Worm (Caenorhabditis elegans): ENCODE measurements around the gene T10D4.19.
"Not testable (repeated sequence)": the region's sequence is repeated elsewhere in the genome, so short reads cannot be mapped to it uniquely, and the experiment has no call there.

The T10D4.19 gene

DNA sequence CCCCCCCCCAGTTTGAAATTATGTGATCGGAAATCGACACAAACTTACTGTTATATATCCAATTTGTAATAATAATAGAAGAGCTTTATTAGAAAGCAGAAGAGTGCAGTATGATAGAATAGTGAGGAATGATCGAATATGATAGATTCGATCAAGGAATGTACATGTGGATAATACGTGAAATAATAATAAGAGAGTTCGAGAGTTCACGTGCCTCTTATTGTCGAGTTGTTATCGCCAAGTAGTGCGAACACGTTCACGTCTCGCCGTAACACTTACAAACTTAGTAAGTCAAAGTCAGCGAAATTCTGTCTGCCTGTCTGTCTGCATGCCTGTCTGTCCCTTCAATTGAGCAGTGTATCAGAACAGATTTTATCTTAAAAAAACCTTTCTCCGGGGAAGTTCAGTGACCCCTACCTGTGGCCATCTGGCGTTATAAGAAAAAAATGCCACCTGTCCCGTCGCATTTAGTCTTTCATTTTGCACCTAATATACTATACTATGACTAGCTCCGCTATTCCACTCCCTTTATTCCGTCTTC lies 31.7 kb downstream of the T10D4.19 start, which contains the start of the genes Y27F2A.6 and Y27F2A.8:
Gene Y27F2A.6 (minus strand): TSS at position 101 of the 541 bp plus-strand sequence.
Gene Y27F2A.8 (plus strand): TSS at position 491 of the 541 bp plus-strand sequence.
- not testable (repeated sequence) for TF ChIP-seq ceh-19 (GFP tag; optimal IDR thresholded peaks at IDR 0.05); unc-86 (tag; optimal IDR thresholded peaks at IDR 0.05); sox-2 (GFP tag; IDR thresholded peaks at IDR 0.05)

DNA sequence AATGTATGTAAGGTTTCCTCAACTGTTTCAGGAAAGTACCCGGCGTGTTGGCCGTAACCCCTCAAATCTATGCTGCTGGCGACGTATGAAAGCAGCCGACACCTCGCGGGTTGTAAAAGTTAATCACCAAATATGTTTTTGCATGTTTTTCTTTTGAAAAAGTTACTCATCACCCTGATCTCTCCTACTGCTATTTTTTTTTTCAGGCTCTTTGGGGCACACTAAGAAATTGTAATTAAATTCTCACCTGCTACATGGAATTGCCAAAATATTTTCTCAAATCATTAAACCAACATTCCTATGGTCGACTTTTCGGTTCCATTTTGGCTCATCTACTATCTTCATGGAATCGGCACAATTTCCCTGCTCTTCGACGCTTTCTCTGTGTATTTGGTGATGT lies 33.1 kb downstream of the T10D4.19 start, which contains the start of gene sri-78:
Gene sri-78 (plus strand): TSS at position 301 of the 400 bp plus-strand sequence.
- not testable (repeated sequence) for TF ChIP-seq gmeb-2 (tag; optimal IDR thresholded peaks at IDR 0.05); pros-1 (tag; optimal IDR thresholded peaks at IDR 0.05); unc-3 (GFP tag; conservative IDR thresholded peaks at IDR 0.05); unc-3 (tag; optimal IDR thresholded peaks at IDR 0.05)

DNA sequence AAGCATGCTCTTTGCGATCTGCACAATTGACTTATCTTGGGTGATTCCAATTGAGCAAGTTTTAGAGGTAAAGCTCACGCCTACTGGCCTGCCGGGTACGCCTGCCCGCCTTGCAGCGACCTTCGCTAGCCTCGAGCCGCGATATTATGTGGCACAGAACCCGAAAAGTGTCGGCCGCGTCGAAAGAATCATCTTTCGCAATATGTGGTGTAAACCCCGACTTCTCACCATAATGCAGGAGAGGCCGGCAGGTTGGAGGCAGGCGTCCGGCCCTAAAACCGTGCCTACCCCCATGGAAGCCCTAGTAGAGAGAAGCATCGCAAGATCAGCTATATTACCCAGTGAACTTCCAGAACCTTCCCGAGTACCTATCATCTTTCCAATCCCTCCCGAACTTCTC lies 34.1 kb downstream of the T10D4.19 start:
- no peak for TF ChIP-seq madf-2 (tag; optimal IDR thresholded peaks at IDR 0.05)
- TF ChIP-seq ahr-1 (tag; optimal IDR thresholded peaks at IDR 0.05), result no peak
- TF ChIP-seq ceh-24 (tag; optimal IDR thresholded peaks at IDR 0.05), result no peak
- TF ChIP-seq K09A11.1 (tag; optimal IDR thresholded peaks at IDR 0.05; ENCODE audit: insufficient read depth), result no peak
- no peak for TF ChIP-seq odd-2 (tag; optimal IDR thresholded peaks at IDR 0.05)
- no peak for TF ChIP-seq lin-11 (tag; optimal IDR thresholded peaks at IDR 0.05)
- TF ChIP-seq ceh-48 (tag; optimal IDR thresholded peaks at IDR 0.05), result no peak
- TF ChIP-seq dve-1 (tag; optimal IDR thresholded peaks at IDR 0.05), result no peak
- TF ChIP-seq eyg-1 (tag; optimal IDR thresholded peaks at IDR 0.05), result no peak
- no peak for TF ChIP-seq hlh-6 (tag; optimal IDR thresholded peaks at IDR 0.05)
- TF ChIP-seq nhr-232 (tag; optimal IDR thresholded peaks at IDR 0.05), result no peak
- TF ChIP-seq pag-3 (tag; optimal IDR thresholded peaks at IDR 0.05; ENCODE audit: borderline replicate concordance), result no peak
- no peak for TF ChIP-seq ceh-6 (GFP tag; optimal IDR thresholded peaks at IDR 0.05)

ce11 chrII:3189038-3189437 lies 37.3 kb downstream of the T10D4.19 start, which contains the start of gene Y27F2A.11:
Y27F2A.11 (plus strand) TSS chrII:3189338.
- not testable (repeated sequence) for TF ChIP-seq pqm-1, hlh-6, hlh-15 (tag; optimal IDR thresholded peaks at IDR 0.05)

DNA sequence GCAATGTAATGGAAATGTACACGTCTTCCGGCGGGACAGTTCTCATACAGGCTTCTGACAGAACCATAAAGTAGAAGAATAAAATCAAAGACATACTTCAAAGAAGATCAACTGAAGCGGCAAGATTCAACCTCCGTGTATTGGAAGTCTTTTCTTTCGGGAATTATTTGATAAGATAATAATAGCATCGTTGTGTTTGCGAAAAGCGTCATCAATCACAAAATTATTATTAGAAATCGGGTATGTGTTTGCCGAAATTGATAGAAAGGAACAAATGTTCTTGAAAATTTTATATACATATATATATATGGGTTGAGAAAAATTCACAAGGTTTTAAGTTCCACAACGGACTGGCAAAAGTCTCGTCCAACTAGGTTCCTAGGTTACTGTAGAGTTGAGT lies 39.8 kb downstream of the T10D4.19 start, which contains the start of gene Y27F2A.9:
Gene Y27F2A.9 (minus strand): TSS at position 101 of the 400 bp plus-strand sequence.
- TF ChIP-seq ztf-16, lim-6, ceh-34 (tag; optimal IDR thresholded peaks at IDR 0.05): not testable (repeated sequence)

- TF ChIP-seq mec-3 (tag; optimal IDR thresholded peaks at IDR 0.05; ENCODE audit: borderline replicate concordance), result peak; percentile 13
- TF ChIP-seq Y22D7AL.16 (tag; optimal IDR thresholded peaks at IDR 0.05), result no peak
These were observed 44.0 kb downstream of the T10D4.19 start for ce11 chrII:3195739-3196138.

ce11 chrII:3196966-3197365 lies 45.2 kb downstream of the T10D4.19 start, which contains the start of gene gcy-15:
gcy-15 (minus strand) TSS chrII:3197066.
- TF ChIP-seq sox-2 (GFP tag; IDR thresholded peaks at IDR 0.05), result no peak
- TF ChIP-seq elt-2 (tag; optimal IDR thresholded peaks at IDR 0.05), result no peak
- no peak for TF ChIP-seq tbx-2 (tag; optimal IDR thresholded peaks at IDR 0.05)
- TF ChIP-seq unc-3 (GFP tag; conservative IDR thresholded peaks at IDR 0.05), result no peak
- no peak for TF ChIP-seq unc-3 (tag; optimal IDR thresholded peaks at IDR 0.05)

Data from whole organism, late embryonic.